Worm (Caenorhabditis elegans): ENCODE measurements around the gene R05C11.2.
"Not testable (repeated sequence)": the region's sequence is repeated elsewhere in the genome, so short reads cannot be mapped to it uniquely, and the experiment has no call there.

Gene R05C11.2

ce11 chrIV:2059011-2059410, at the start of gene R05C11.2:
Gene R05C11.2 (minus strand): TSS chrIV:2059111.
- TF ChIP-seq dao-5 (tag; optimal IDR thresholded peaks at IDR 0.05) = no peak
- no peak for TF ChIP-seq W03F9.2 (tag; optimal IDR thresholded peaks at IDR 0.05)
- no peak for TF ChIP-seq him-1 (tag; optimal IDR thresholded peaks at IDR 0.05)

DNA sequence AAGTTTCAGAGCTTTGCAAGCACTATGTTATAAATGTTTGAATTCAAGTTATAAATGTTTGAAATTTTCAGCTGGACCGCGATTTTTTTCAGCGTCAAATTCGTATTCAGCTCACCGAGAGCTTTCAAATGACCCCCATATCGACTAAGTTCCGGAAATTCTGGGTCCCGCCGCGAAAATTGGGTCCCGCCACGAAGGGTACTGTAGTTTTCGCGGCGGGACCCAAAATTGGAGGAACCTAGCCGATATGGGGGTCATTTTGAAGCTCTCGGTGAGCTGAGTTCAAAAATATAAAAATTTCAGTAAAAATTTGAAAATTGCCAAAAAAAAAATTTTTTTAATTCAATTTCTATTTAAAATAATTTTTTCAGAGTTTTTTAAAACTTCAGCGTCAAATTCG, 47.8 kb upstream of the R05C11.2 start:
- TF ChIP-seq him-1 (tag; optimal IDR thresholded peaks at IDR 0.05) (no peak), W03F9.2 (tag; optimal IDR thresholded peaks at IDR 0.05) (no peak), dao-5 (tag; optimal IDR thresholded peaks at IDR 0.05) (no peak)

DNA sequence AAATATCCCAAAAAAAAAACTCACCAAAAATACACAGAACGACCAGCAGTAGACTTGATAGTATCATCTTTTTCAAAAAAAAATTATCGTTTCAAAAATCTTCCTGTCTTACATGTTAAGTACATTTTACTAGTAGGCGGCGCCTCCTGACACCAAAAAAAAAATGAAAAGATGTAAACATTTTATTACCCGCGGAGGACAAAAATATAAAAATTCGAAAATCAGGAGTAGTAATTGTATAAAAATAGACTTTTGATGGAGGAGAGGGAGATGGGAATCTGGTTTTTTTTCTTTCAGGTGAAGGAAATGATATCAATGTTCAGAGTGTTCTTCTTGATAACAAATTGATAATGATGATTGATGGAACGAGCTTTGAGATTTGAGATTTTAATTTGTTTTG, 43.9 kb upstream of the R05C11.2 start, which contains the start of gene C23H5.15:
Gene C23H5.15, minus strand, starts transcription at position 101 of the 400 bp plus-strand sequence.
- TF ChIP-seq him-1 (tag; optimal IDR thresholded peaks at IDR 0.05) (no peak), W03F9.2 (tag; optimal IDR thresholded peaks at IDR 0.05) (no peak)

- no peak for TF ChIP-seq dao-5 (tag; optimal IDR thresholded peaks at IDR 0.05)
- no peak for TF ChIP-seq him-1 (tag; optimal IDR thresholded peaks at IDR 0.05)
- TF ChIP-seq W03F9.2 (tag; optimal IDR thresholded peaks at IDR 0.05) = no peak
These were observed 40.9 kb upstream of the R05C11.2 start, which contains the start of gene C23H5.11 for ce11 chrIV:2099771-2100170. Gene C23H5.11 (minus strand): TSS chrIV:2099871.

ce11 chrIV:2083734-2084133, 24.8 kb upstream of the R05C11.2 start, which contains the start of gene mca-2:
Gene mca-2 (plus strand): TSS chrIV:2084034.
- TF ChIP-seq W03F9.2 (tag; optimal IDR thresholded peaks at IDR 0.05) (no peak), him-1 (tag; optimal IDR thresholded peaks at IDR 0.05) (no peak)

DNA sequence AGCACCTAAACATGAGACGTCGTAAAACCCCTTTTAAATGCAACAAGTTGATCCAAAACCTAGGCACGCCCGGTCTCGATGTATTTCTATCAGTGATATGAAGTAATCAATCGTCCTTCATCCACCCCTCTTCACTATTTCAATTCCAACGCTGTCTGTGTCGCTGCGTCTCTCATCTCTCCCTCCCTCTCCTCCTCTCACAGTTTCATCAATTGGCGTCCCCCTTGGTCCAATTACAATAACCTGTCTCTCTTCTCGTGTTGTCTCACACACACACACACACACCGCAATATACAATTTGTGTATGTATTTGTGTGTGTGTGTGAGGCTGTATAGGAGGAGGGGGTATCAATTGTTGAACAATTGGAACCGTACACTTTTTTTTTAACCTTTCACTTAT, 24.2 kb upstream of the R05C11.2 start:
- no peak for TF ChIP-seq dao-5 (tag; optimal IDR thresholded peaks at IDR 0.05)
- TF ChIP-seq W03F9.2 (tag; optimal IDR thresholded peaks at IDR 0.05) = no peak
- no peak for TF ChIP-seq him-1 (tag; optimal IDR thresholded peaks at IDR 0.05)

DNA sequence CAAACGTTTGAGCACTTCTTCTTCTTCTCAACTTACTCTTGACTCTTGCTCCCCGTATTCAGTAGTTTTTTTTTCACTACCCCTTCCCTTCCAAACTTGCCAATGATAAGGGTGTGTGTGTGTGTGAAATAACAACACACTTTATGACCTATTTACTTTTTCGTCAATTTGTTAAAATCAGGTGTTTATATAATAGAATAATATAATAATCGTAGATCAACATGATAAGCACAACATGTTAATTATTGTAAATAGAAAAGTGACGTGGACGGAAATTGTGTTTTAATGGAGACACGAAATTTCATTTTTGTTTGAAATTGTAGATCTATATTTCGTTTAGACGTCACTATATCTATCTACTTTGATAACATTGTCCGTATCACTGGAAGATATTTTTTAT, 21.4 kb upstream of the R05C11.2 start:
- TF ChIP-seq him-1 (tag; optimal IDR thresholded peaks at IDR 0.05) = no peak
- no peak for TF ChIP-seq W03F9.2 (tag; optimal IDR thresholded peaks at IDR 0.05)
- no peak for TF ChIP-seq dao-5 (tag; optimal IDR thresholded peaks at IDR 0.05)

- TF ChIP-seq W03F9.2 (tag; optimal IDR thresholded peaks at IDR 0.05) = no peak
- no peak for TF ChIP-seq dao-5 (tag; optimal IDR thresholded peaks at IDR 0.05)
- TF ChIP-seq him-1 (tag; optimal IDR thresholded peaks at IDR 0.05) = no peak
These were observed 18.4 kb upstream of the R05C11.2 start for ce11 chrIV:2077159-2077835.

DNA sequence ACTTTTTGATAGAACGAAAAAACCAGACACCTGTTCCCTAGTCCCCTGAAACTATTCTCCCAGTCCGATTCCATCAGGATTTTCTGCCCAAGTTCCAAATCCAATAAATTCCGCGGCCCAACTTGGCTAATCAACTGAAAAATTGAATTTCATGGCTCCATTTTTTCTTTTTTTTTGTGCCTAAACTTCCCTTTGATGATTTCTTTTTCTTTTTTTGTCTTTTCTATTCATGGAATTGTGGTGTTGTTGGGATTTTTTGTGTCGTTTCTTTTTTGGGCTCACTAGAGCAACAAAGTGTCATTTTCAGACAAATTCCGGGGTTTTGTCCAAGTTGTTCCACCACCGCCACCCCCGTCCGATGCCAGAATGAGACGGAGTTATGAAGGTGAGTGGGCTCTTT, 7.0 kb upstream of the R05C11.2 start, which contains the start of gene arrd-26:
Gene arrd-26, plus strand, starts transcription at position 301 of the 400 bp plus-strand sequence.
- no peak for TF ChIP-seq him-1 (tag; optimal IDR thresholded peaks at IDR 0.05)

DNA sequence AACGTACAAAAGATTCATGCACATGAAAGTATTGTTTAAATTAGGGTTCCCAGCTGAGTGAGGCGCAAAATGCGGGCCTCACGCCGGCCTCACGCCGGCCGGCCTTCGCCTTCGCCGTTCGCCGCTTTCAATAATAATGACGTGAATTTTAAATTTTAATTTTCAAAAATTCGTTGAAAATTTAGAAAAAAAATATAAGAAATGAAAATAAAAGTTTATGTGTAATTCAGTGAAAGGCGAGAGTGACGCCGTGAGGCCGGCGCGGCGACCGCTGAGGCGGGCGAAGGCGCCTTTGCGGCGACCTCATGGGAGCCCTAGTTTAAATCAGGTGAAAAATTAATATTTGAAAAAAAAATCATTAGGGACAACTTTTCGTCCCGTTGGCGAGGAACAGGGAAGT, 1.4 kb downstream of the R05C11.2 start:
- TF ChIP-seq him-1 (tag; optimal IDR thresholded peaks at IDR 0.05) (no peak), W03F9.2 (tag; optimal IDR thresholded peaks at IDR 0.05) (no peak), dao-5 (tag; optimal IDR thresholded peaks at IDR 0.05) (no peak)

- TF ChIP-seq W03F9.2 (tag; optimal IDR thresholded peaks at IDR 0.05) (no peak), him-1 (tag; optimal IDR thresholded peaks at IDR 0.05) (peak; percentile 34)
These were observed 5.3 kb downstream of the R05C11.2 start for ce11 chrIV:2053591-2053990.

- no peak for TF ChIP-seq W03F9.2 (tag; optimal IDR thresholded peaks at IDR 0.05)
- TF ChIP-seq him-1 (tag; optimal IDR thresholded peaks at IDR 0.05) = peak; percentile 33
These were observed 6.6 kb downstream of the R05C11.2 start for ce11 chrIV:2052337-2052736.

DNA sequence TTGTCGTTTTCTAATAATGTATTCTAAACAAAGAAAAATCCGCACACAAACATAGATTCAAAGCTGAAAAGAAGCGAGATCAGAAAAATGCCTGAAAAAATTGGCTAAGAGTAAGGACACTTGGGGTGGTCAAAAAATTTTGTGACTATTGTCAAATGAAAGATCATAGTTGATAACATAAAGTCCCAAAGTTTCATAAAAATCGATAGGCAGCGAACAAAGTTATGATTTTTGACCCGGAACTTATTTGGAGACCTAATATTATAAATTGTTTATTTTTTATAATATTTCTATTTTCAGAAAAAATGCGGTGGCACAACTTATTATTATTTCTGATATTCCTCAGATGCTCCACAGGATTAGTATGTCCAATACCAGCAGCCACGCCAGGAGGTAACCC, 7.7 kb downstream of the R05C11.2 start, which contains the start of gene R05C11.4:
Gene R05C11.4, plus strand, starts transcription at position 301 of the 400 bp plus-strand sequence.
- TF ChIP-seq W03F9.2, him-1, dao-5 (tag; optimal IDR thresholded peaks at IDR 0.05): not testable (repeated sequence)

DNA sequence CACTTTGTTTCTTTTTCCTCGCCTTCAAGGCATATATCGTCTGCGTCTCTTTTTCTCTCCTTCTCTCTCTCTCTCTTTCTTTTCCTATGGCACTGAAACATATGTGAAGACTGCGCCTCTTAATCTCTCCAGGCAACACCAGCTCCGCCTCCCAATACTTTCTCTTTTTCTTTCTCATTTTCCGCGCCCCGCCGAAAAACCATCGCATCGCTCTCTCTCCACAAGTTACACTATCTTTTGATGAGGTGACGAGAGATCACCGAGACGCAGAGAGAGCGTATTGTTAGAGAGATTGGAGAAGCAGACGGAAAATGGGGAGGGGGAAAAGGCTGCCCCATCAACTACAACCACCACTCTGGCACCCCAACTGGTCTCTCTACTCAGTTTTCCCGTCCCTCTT, 10.1 kb downstream of the R05C11.2 start:
- TF ChIP-seq him-1 (tag; optimal IDR thresholded peaks at IDR 0.05) (peak; percentile 59), W03F9.2 (tag; optimal IDR thresholded peaks at IDR 0.05) (no peak)

DNA sequence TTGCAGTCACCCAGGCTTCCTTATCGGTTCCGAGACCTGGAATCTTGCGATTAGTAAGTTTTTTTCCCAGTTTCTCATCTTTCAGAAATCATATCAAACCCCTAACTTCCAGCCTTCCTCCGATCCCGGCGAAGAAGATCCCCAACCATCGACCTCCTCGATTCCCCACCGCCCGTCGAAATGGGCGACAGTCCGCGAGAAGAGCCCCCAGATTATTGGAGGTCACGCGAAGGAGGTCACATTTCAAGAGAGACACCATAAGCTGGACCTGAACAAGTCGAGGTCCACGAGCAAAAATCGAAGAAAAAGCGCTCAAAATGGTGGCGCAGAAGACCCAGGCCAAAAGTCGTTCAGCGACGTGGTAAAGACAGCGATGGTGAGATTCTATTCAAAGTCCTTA, 21.4 kb downstream of the R05C11.2 start:
- no peak for TF ChIP-seq him-1 (tag; optimal IDR thresholded peaks at IDR 0.05)
- no peak for TF ChIP-seq W03F9.2 (tag; optimal IDR thresholded peaks at IDR 0.05)
- TF ChIP-seq dao-5 (tag; optimal IDR thresholded peaks at IDR 0.05) = no peak
